Worm (Caenorhabditis elegans) whole organism, young adult: ENCODE measurements around the gene twk-9.

Experiments
- hlh-12 ChIP-seq: sonication (generic microtip); optimal IDR thresholded peaks from 2 replicates; lab custom pipeline; 2016; ENCODE audit warnings: missing genetic modification characterization, missing compliant biosample characterization
- madf-10 ChIP-seq: sonication (generic microtip); optimal IDR thresholded peaks from 2 replicates; lab custom pipeline; 2016; ENCODE audit warnings: mild to moderate bottlenecking, missing genetic modification characterization, missing compliant biosample characterization
- mel-28 ChIP-seq: sonication (generic microtip); optimal IDR thresholded peaks from 2 replicates; lab custom pipeline; 2016; ENCODE audit warnings: borderline replicate concordance, mild to moderate bottlenecking, missing genetic modification characterization, missing compliant biosample characterization
- unc-62 ChIP-seq: fragments of 150-350 bp; optimal IDR thresholded peaks from 2 replicates; lab custom pipeline; 2014; ENCODE audit warnings: missing biosample characterization, missing genetic modification reagents, missing genetic modification characterization

DNA sequence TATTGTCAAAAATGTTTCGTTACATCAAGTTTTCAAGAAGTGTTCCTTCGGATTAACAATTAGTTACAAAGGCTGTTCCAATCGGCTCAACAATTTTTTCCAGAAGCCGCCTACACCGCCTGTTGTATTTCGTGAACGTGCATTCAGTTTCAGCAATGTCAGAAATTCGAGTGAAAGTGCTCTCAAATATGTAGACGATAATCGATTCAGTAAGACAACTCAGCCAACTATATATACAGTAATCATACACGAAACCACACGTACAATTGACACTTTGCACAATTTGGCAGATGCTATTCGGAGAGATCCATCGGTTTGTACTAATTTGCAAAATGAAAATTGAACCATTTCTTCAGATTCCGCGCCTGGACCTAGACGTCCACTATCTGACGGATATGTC, 3.5 kb downstream of the twk-9 start:
- no peak for TF ChIP-seq madf-10
- no peak for TF ChIP-seq hlh-12 (tag; lab: Kevin White, UChicago)
- TF ChIP-seq unc-62 (GFP tag; lab: Kevin White, UChicago): no peak
- TF ChIP-seq mel-28 (tag; lab: Kevin White, UChicago): no peak
